Fruit fly (Drosophila melanogaster) whole organism, embryonic: ENCODE measurements around the gene Neurl4.

Experiments
- BtbVII ChIP-seq: fragments of 200-800 bp; sonication (Bioruptor generic); optimal IDR thresholded peaks from 3 replicates; lab custom pipeline; 2017; ENCODE audit warnings: missing biosample characterization, mild to moderate bottlenecking, missing genetic modification characterization
- CG12659 ChIP-seq: fragments of 200-800 bp; sonication (Bioruptor generic); optimal IDR thresholded peaks from 3 replicates; lab custom pipeline; 2017; ENCODE audit warnings: mild to moderate bottlenecking, missing biosample characterization, missing genetic modification reagents, missing genetic modification characterization
- CG14014 ChIP-seq: fragments of 200-800 bp; sonication (Bioruptor generic); IDR thresholded peaks from 2 replicates; pipeline ENCODE4 v1.3.6; 2022; ENCODE audit warnings: missing biosample characterization, missing genetic modification characterization
- CG15269 ChIP-seq: fragments of 200-800 bp; sonication (Bioruptor generic); optimal IDR thresholded peaks from 2 replicates; lab custom pipeline; 2018; ENCODE audit warnings: missing biosample characterization, mild to moderate bottlenecking, missing genetic modification characterization, moderate library complexity
- CG1529 ChIP-seq: fragments of 200-800 bp; sonication (Bioruptor generic); optimal IDR thresholded peaks from 3 replicates; lab custom pipeline; 2018; ENCODE audit warnings: missing biosample characterization, missing genetic modification characterization
- CG15514 ChIP-seq: fragments of 200-800 bp; sonication (Bioruptor generic); optimal IDR thresholded peaks from 3 replicates; lab custom pipeline; 2017; ENCODE audit warnings: missing biosample characterization, missing genetic modification characterization, mild to moderate bottlenecking, moderate library complexity, missing genetic modification reagents
- CG15601 ChIP-seq: fragments of 200-800 bp; sonication (Bioruptor generic); optimal IDR thresholded peaks from 3 replicates; lab custom pipeline; 2019; ENCODE audit warnings: missing biosample characterization, mild to moderate bottlenecking, missing genetic modification characterization, moderate library complexity
- CG1647 ChIP-seq: fragments of 200-800 bp; sonication (Bioruptor generic); optimal IDR thresholded peaks from 3 replicates; lab custom pipeline; 2016; ENCODE audit warnings: missing biosample characterization, missing genetic modification characterization
- CG16779 ChIP-seq: fragments of 200-800 bp; sonication (Bioruptor generic); IDR thresholded peaks from 2 replicates; pipeline ENCODE4 v1.3.6; 2022; ENCODE audit warnings: missing biosample characterization, missing genetic modification characterization
- CG17385 ChIP-seq: fragments of 200-800 bp; sonication (Bioruptor generic); optimal IDR thresholded peaks from 3 replicates; lab custom pipeline; 2018; ENCODE audit warnings: missing biosample characterization, mild to moderate bottlenecking, missing genetic modification characterization
- CG1832 ChIP-seq: fragments of 200-800 bp; sonication (Bioruptor generic); optimal IDR thresholded peaks from 2 replicates; lab custom pipeline; 2017; ENCODE audit warnings: missing biosample characterization, mild to moderate bottlenecking, missing genetic modification characterization, inconsistent platforms
- CG18599 ChIP-seq: fragments of 200-800 bp; sonication (Bioruptor generic); optimal IDR thresholded peaks from 3 replicates; lab custom pipeline; 2017; ENCODE audit warnings: missing biosample characterization, missing genetic modification characterization, mild to moderate bottlenecking, moderate library complexity, missing genetic modification reagents
- CG4424 ChIP-seq: fragments of 200-800 bp; sonication (Bioruptor generic); optimal IDR thresholded peaks from 3 replicates; lab custom pipeline; 2016; ENCODE audit warnings: missing biosample characterization, missing genetic modification characterization
- CG6654 ChIP-seq: fragments of 200-800 bp; sonication (Bioruptor generic); optimal IDR thresholded peaks from 2 replicates; lab custom pipeline; 2017; ENCODE audit warnings: missing biosample characterization, mild to moderate bottlenecking, missing genetic modification characterization
- CG6791 ChIP-seq: fragments of 200-800 bp; sonication (Bioruptor generic); IDR thresholded peaks from 3 replicates; pipeline ENCODE4 v1.3.6; 2022; ENCODE audit warnings: missing biosample characterization, missing genetic modification characterization; ENCODE audit not compliant: partially characterized antibody
- CG7987 ChIP-seq: fragments of 200-800 bp; sonication (Bioruptor generic); optimal IDR thresholded peaks from 2 replicates; lab custom pipeline; 2018; ENCODE audit warnings: missing biosample characterization, mild to moderate bottlenecking, missing genetic modification characterization, moderate library complexity
- CG9727 ChIP-seq: fragments of 200-800 bp; sonication (Bioruptor generic); optimal IDR thresholded peaks from 3 replicates; lab custom pipeline; 2017; ENCODE audit warnings: missing biosample characterization, mild to moderate bottlenecking, missing genetic modification characterization
- CHES-1-like ChIP-seq: fragments of 200-800 bp; sonication (Bioruptor generic); optimal IDR thresholded peaks from 2 replicates; lab custom pipeline; 2016; ENCODE audit warnings: missing biosample characterization, missing genetic modification characterization
- Dip2 ChIP-seq: fragments of 200-800 bp; sonication (Bioruptor generic); IDR thresholded peaks from 2 replicates; pipeline ENCODE4 v1.3.6; 2022; ENCODE audit warnings: missing biosample characterization, missing genetic modification characterization
- Drgx ChIP-seq: fragments of 200-800 bp; sonication (Bioruptor generic); IDR thresholded peaks from 2 replicates; pipeline ENCODE4 v1.3.6; 2022; ENCODE audit warnings: missing biosample characterization, missing genetic modification characterization
- Fer1 ChIP-seq: fragments of 200-800 bp; sonication (Bioruptor generic); optimal IDR thresholded peaks from 2 replicates; lab custom pipeline; 2017; ENCODE audit warnings: missing biosample characterization, mild to moderate bottlenecking, missing genetic modification characterization
- HmgD ChIP-seq: fragments of 200-800 bp; sonication (Bioruptor generic); optimal IDR thresholded peaks from 3 replicates; lab custom pipeline; 2016; ENCODE audit warnings: missing biosample characterization, missing genetic modification characterization
- HmgZ ChIP-seq: fragments of 200-800 bp; sonication (Bioruptor generic); optimal IDR thresholded peaks from 2 replicates; lab custom pipeline; 2018; ENCODE audit warnings: missing biosample characterization, mild to moderate bottlenecking, missing genetic modification characterization
- Hr51 ChIP-seq, 2 experiments: fragments of 200-800 bp; sonication (Bioruptor generic); optimal IDR thresholded peaks; 2 replicates in 1 of 2; 3 replicates in 1 of 2; lab custom pipeline; 2016 to 2018; ENCODE audit warnings: missing biosample characterization in 2 of 2, missing genetic modification characterization in 2 of 2, mild to moderate bottlenecking in 1 of 2, moderate library complexity in 1 of 2
- Max ChIP-seq: fragments of 200-800 bp; sonication (Bioruptor generic); optimal IDR thresholded peaks from 2 replicates; lab custom pipeline; 2016; ENCODE audit warnings: missing biosample characterization, mild to moderate bottlenecking, missing genetic modification characterization
- Med ChIP-seq: fragments of 200-800 bp; sonication (Bioruptor generic); peaks from one replicate; lab custom pipeline; 2016; ENCODE audit warnings: missing biosample characterization, missing genetic modification characterization, mild to moderate bottlenecking, inconsistent platforms, moderate library complexity
- NC2β ChIP-seq: fragments of 200-800 bp; sonication (Bioruptor generic); optimal IDR thresholded peaks from 2 replicates; lab custom pipeline; 2016; ENCODE audit warnings: missing biosample characterization, missing genetic modification characterization
- NfI ChIP-seq: fragments of 200-800 bp; sonication (Bioruptor generic); optimal IDR thresholded peaks from 3 replicates; lab custom pipeline; 2018; ENCODE audit warnings: missing biosample characterization, mild to moderate bottlenecking, missing genetic modification characterization, moderate library complexity
- Side ChIP-seq: fragments of 200-800 bp; sonication (Bioruptor generic); optimal IDR thresholded peaks from 2 replicates; lab custom pipeline; 2016; ENCODE audit warnings: missing biosample characterization, missing genetic modification characterization
- aop ChIP-seq: fragments of 200-800 bp; sonication (Bioruptor generic); IDR thresholded peaks from 2 replicates; pipeline ENCODE4 v1.3.6; 2022; ENCODE audit warnings: missing biosample characterization, missing genetic modification characterization
- bcd ChIP-seq: fragments of 200-800 bp; sonication (Bioruptor generic); optimal IDR thresholded peaks from 2 replicates; lab custom pipeline; 2017; ENCODE audit warnings: missing biosample characterization, mild to moderate bottlenecking, missing genetic modification characterization
- bigmax ChIP-seq: fragments of 200-800 bp; sonication (Bioruptor generic); optimal IDR thresholded peaks from 2 replicates; lab custom pipeline; 2018; ENCODE audit warnings: missing biosample characterization, mild to moderate bottlenecking, missing genetic modification characterization
- chinmo ChIP-seq: fragments of 200-800 bp; sonication (Bioruptor generic); IDR thresholded peaks from 4 replicates; pipeline ENCODE4 v1.3.6; 2022; ENCODE audit warnings: missing biosample characterization, missing genetic modification characterization; ENCODE audit not compliant: partially characterized antibody
- crol ChIP-seq: fragments of 200-800 bp; sonication (Bioruptor generic); IDR thresholded peaks from 2 replicates; pipeline ENCODE4 v1.3.6; 2022; ENCODE audit warnings: missing biosample characterization, missing genetic modification characterization
- crp ChIP-seq, 2 experiments: fragments of 200-800 bp; sonication (Bioruptor generic); optimal IDR thresholded peaks; 2 replicates in 1 of 2; 3 replicates in 1 of 2; lab custom pipeline; 2017; ENCODE audit warnings: missing biosample characterization in 2 of 2, missing genetic modification characterization in 2 of 2, mild to moderate bottlenecking in 1 of 2, moderate library complexity in 1 of 2
- dmrt11E ChIP-seq: fragments of 200-800 bp; sonication (Bioruptor generic); optimal IDR thresholded peaks from 3 replicates; lab custom pipeline; 2018; ENCODE audit warnings: missing biosample characterization, mild to moderate bottlenecking, missing genetic modification characterization, moderate library complexity
- ems ChIP-seq: fragments of 200-800 bp; sonication (Bioruptor generic); optimal IDR thresholded peaks from 3 replicates; lab custom pipeline; 2016; ENCODE audit warnings: missing biosample characterization, missing genetic modification characterization
- ftz-f1 ChIP-seq: fragments of 200-800 bp; sonication (Bioruptor generic); optimal IDR thresholded peaks from 2 replicates; lab custom pipeline; 2016; ENCODE audit warnings: missing biosample characterization, missing genetic modification characterization
- gro ChIP-seq: fragments of 200-800 bp; sonication (Bioruptor generic); optimal IDR thresholded peaks from 2 replicates; lab custom pipeline; 2016; ENCODE audit warnings: missing biosample characterization, missing genetic modification characterization
- inv ChIP-seq: fragments of 200-800 bp; sonication (Bioruptor generic); IDR thresholded peaks from 2 replicates; pipeline ENCODE4 v1.3.6; 2022; ENCODE audit warnings: missing biosample characterization, missing genetic modification characterization; ENCODE audit not compliant: partially characterized antibody
- kay ChIP-seq: fragments of 200-800 bp; sonication (Bioruptor generic); optimal IDR thresholded peaks from 2 replicates; lab custom pipeline; 2016; ENCODE audit warnings: missing biosample characterization, missing genetic modification characterization
- nerfin-1 ChIP-seq: fragments of 200-800 bp; sonication (Bioruptor generic); optimal IDR thresholded peaks from 3 replicates; lab custom pipeline; 2019; ENCODE audit warnings: missing biosample characterization, mild to moderate bottlenecking, missing genetic modification characterization, moderate library complexity
- phol ChIP-seq: fragments of 200-800 bp; sonication (Bioruptor generic); optimal IDR thresholded peaks from 3 replicates; lab custom pipeline; 2018; ENCODE audit warnings: missing biosample characterization, mild to moderate bottlenecking, missing genetic modification characterization, moderate library complexity
- salm ChIP-seq: fragments of 200-800 bp; sonication (Bioruptor generic); optimal IDR thresholded peaks from 2 replicates; lab custom pipeline; 2018; ENCODE audit warnings: missing biosample characterization, mild to moderate bottlenecking, missing genetic modification characterization
- slbo ChIP-seq: fragments of 200-800 bp; sonication (Bioruptor generic); IDR thresholded peaks from 2 replicates; pipeline ENCODE4 v1.3.6; 2022; ENCODE audit warnings: missing biosample characterization, missing genetic modification characterization
- sqz ChIP-seq: fragments of 200-800 bp; sonication (Bioruptor generic); optimal IDR thresholded peaks from 3 replicates; lab custom pipeline; 2018; ENCODE audit warnings: missing biosample characterization, mild to moderate bottlenecking, missing genetic modification characterization
- twi ChIP-seq: fragments of 200-800 bp; optimal IDR thresholded peaks from 2 replicates; lab custom pipeline; 2019; ENCODE audit warnings: missing biosample characterization, mild to moderate bottlenecking, missing genetic modification characterization, moderate library complexity
- zen ChIP-seq: fragments of 200-800 bp; sonication (Bioruptor generic); optimal IDR thresholded peaks from 3 replicates; lab custom pipeline; 2018; ENCODE audit warnings: missing biosample characterization, mild to moderate bottlenecking, missing genetic modification characterization, moderate library complexity

The Neurl4 gene

DNA sequence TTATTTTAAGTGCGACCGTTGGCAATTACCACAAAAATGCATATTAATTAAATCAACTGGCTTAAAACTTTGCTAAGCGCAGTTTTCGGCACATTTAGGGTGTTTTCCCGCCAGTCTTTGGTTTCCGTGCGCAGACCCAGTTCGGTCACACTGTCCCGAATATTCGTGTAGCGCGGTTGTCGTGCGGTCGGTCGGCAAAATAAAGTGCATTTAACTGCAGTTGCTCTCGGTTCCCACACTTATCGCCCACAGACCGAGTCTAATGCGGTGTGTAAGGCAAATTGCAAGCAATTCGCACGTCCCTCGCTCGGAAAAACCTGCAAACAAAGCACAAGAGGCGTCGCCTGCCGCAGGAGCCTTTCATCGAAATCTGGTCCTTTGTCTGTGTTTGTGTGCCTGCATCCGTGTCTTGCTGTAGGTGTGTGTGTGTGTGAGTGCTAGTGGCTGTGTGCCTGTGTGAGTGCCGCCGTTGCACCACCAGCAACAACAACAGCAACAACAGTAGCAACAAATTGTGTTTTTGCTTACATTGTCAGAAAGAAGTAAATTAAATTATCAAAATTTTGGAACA lies 3.5 kb upstream of the Neurl4 start, which contains the start of the genes CG13484 and Frl (continued):
- TF ChIP-seq phol (tag; lab: Kevin White, UChicago), result peak; percentile 57
- 0 out of 2 replicates have a peak, but pooled peaks have one; percentile 12 for TF ChIP-seq CG14014 (GFP tag; lab: Robert Waterston, UW)
- peak; percentile 55; the same call in 2 of the 3 replicates for TF ChIP-seq CG6791 (GFP tag; lab: Robert Waterston, UW)
- no peak for TF ChIP-seq aop (GFP tag; lab: Robert Waterston, UW)
- peak; percentile 83 for TF ChIP-seq chinmo
- peak in 1 of 2 experiments; percentile 16 for TF ChIP-seq Hr51 (GFP tag; optimal IDR thresholded peaks at IDR 0.05; lab: Kevin White, UChicago)
- TF ChIP-seq CG7987 (GFP tag; lab: Kevin White, UChicago), result peak; percentile 46
- no peak for TF ChIP-seq NfI
- TF ChIP-seq CG9727, result peak; percentile 58
- peak; percentile 40 for TF ChIP-seq CG1647 (GFP tag; lab: Kevin White, UChicago)
- peak; percentile 57 for TF ChIP-seq CHES-1-like
- no peak for TF ChIP-seq HmgD (GFP tag; lab: Kevin White, UChicago)
- no peak for TF ChIP-seq kay (GFP tag; lab: Kevin White, UChicago)
- no peak for TF ChIP-seq CG1529
- peak; percentile 22 for TF ChIP-seq salm (tag; lab: Kevin White, UChicago)
- TF ChIP-seq CG16779 (GFP tag; lab: Robert Waterston, UW), result 0 out of 2 replicates have a peak, but pooled peaks have one; percentile 15
- no peak for TF ChIP-seq Dip2 (GFP tag; lab: Robert Waterston, UW)
- peak; percentile 53 for TF ChIP-seq Side
- TF ChIP-seq CG1832, result no peak
- TF ChIP-seq bigmax, result peak; percentile 12
- TF ChIP-seq CG15601, result peak; percentile 42
- peak; percentile 83 for TF ChIP-seq HmgZ (tag; lab: Kevin White, UChicago)
- no peak for TF ChIP-seq CG17385
- peak; percentile 49 for TF ChIP-seq Fer1
- peak in 1 of 2 experiments; percentile 48 for TF ChIP-seq crp (GFP tag; optimal IDR thresholded peaks at IDR 0.05; lab: Kevin White, UChicago)
- TF ChIP-seq CG15269 (tag; lab: Kevin White, UChicago), result peak; percentile 3
- peak; percentile 78 for TF ChIP-seq zen (tag; lab: Kevin White, UChicago)
- TF ChIP-seq CG4424, result peak; percentile 1
- peak; percentile 38; the same call in 1 of the 2 replicates for TF ChIP-seq slbo (GFP tag; lab: Robert Waterston, UW)
- peak; percentile 26 for TF ChIP-seq nerfin-1 (tag; lab: Kevin White, UChicago)
- peak; percentile 41 for TF ChIP-seq Max
- TF ChIP-seq Med (GFP tag; lab: Kevin White, UChicago), result peak; percentile 93
- TF ChIP-seq CG12659, result peak; percentile 89
- TF ChIP-seq CG15514, result peak; percentile 69
- TF ChIP-seq bcd, result peak; percentile 24
- no peak for TF ChIP-seq CG6654
- TF ChIP-seq ems, result peak; percentile 39
- peak; percentile 58 for TF ChIP-seq sqz (GFP tag; lab: Kevin White, UChicago)
- peak; percentile 33; the same call in 1 of the 2 replicates for TF ChIP-seq crol
- TF ChIP-seq BtbVII (GFP tag; lab: Kevin White, UChicago), result no peak
- TF ChIP-seq gro, result peak; percentile 26
- TF ChIP-seq Drgx (GFP tag; lab: Robert Waterston, UW), result peak; percentile 25; the same call in 1 of the 2 replicates
- peak; percentile 57 for TF ChIP-seq ftz-f1
- peak; percentile 40; the same call in 1 of the 2 replicates for TF ChIP-seq inv
- peak; percentile 65 for TF ChIP-seq NC2β
- TF ChIP-seq twi (tag; lab: Kevin White, UChicago), result peak; percentile 42
- TF ChIP-seq CG18599, result no peak
- TF ChIP-seq dmrt11E (tag; lab: Kevin White, UChicago), result peak; percentile 13
